1 fruit fly cellular context compared by ENCODE assay signal in genomic region chr3L:20405971-20406948, dm6.
TF ChIP-seq lines count a peak whose summit lies in the region.

No protein-coding gene starts in this region.

TF ChIP-seq in whole organism, embryonic, 481 proteins besides CTCF, POLR2A, EP300 and RAD21 (continued from another document):
- no peak for TF ChIP-seq Trl (optimal IDR thresholded peaks at IDR 0.05; lab: Kevin White, UChicago)
- TF ChIP-seq Trl (GFP tag; optimal IDR thresholded peaks at IDR 0.05; lab: Kevin White, UChicago), result no peak
- TF ChIP-seq CG3407 (GFP tag; optimal IDR thresholded peaks at IDR 0.05; lab: Kevin White, UChicago), result no peak
- TF ChIP-seq Ada2b (GFP tag; IDR thresholded peaks at IDR 0.05; lab: Robert Waterston, UW), result no peak
- no peak for TF ChIP-seq CG4730 (GFP tag; IDR thresholded peaks at IDR 0.05; lab: Robert Waterston, UW)
- TF ChIP-seq CG3065 (GFP tag; optimal IDR thresholded peaks at IDR 0.05; lab: Kevin White, UChicago), result no peak
- TF ChIP-seq CG1832 (GFP tag; optimal IDR thresholded peaks at IDR 0.05; lab: Kevin White, UChicago), result no peak
- peak; percentile 46 for TF ChIP-seq CG6765 (GFP tag; optimal IDR thresholded peaks at IDR 0.05; lab: Kevin White, UChicago)
- TF ChIP-seq gt (GFP tag; IDR thresholded peaks at IDR 0.05; lab: Robert Waterston, UW), result no peak
- TF ChIP-seq pros (GFP tag; optimal IDR thresholded peaks at IDR 0.05; lab: Kevin White, UChicago), result no peak
- TF ChIP-seq Antp (GFP tag; optimal IDR thresholded peaks at IDR 0.05; lab: Kevin White, UChicago), result no peak
- TF ChIP-seq Hr39 (optimal IDR thresholded peaks at IDR 0.05; lab: Kevin White, UChicago), result no peak
- TF ChIP-seq CG12299 (tag; optimal IDR thresholded peaks at IDR 0.05; lab: Kevin White, UChicago), result peak; percentile 34
- no peak for TF ChIP-seq CG16813 (GFP tag; IDR thresholded peaks at IDR 0.05; lab: Robert Waterston, UW; ENCODE audit: partially characterized antibody)
- TF ChIP-seq CG14965 (GFP tag; optimal IDR thresholded peaks at IDR 0.05; lab: Kevin White, UChicago; ENCODE audit: borderline replicate concordance), result no peak
- TF ChIP-seq CG8290 (GFP tag; optimal IDR thresholded peaks at IDR 0.05; lab: Kevin White, UChicago), result no peak
- peak in 1 of 2 experiments; percentile 34 for TF ChIP-seq CG8290 (tag; optimal IDR thresholded peaks at IDR 0.05; lab: Kevin White, UChicago)
- TF ChIP-seq ase (GFP tag; IDR thresholded peaks at IDR 0.05; lab: Robert Waterston, UW), result no peak
- no peak for TF ChIP-seq CG32532 (GFP tag; IDR thresholded peaks at IDR 0.05; lab: Robert Waterston, UW)
- no peak for TF ChIP-seq CG17328 (GFP tag; IDR thresholded peaks at IDR 0.05; lab: Robert Waterston, UW)
- TF ChIP-seq vvl (GFP tag; IDR thresholded peaks at IDR 0.05; lab: Robert Waterston, UW), result peak; percentile 47; the same call in 1 of the 2 replicates
- TF ChIP-seq lab (GFP tag; optimal IDR thresholded peaks at IDR 0.05; lab: Kevin White, UChicago), result peak; percentile 50
- peak; percentile 45 for TF ChIP-seq CG17385 (GFP tag; optimal IDR thresholded peaks at IDR 0.05; lab: Kevin White, UChicago)
- no peak for TF ChIP-seq sna (GFP tag; IDR thresholded peaks at IDR 0.05; lab: Robert Waterston, UW; ENCODE audit: partially characterized antibody)
- TF ChIP-seq CG34224 (GFP tag; IDR thresholded peaks at IDR 0.05; lab: Robert Waterston, UW; ENCODE audit: partially characterized antibody), result no peak
- no peak for TF ChIP-seq bbx (GFP tag; IDR thresholded peaks at IDR 0.05; lab: Robert Waterston, UW; ENCODE audit: partially characterized antibody)
- no peak for TF ChIP-seq Hand (GFP tag; optimal IDR thresholded peaks at IDR 0.05; lab: Kevin White, UChicago)
- peak; percentile 15 for TF ChIP-seq Dek (tag; optimal IDR thresholded peaks at IDR 0.05; lab: Kevin White, UChicago)
- no peak for TF ChIP-seq BtbVII (GFP tag; optimal IDR thresholded peaks at IDR 0.05; lab: Kevin White, UChicago)
- no peak for TF ChIP-seq CG3163 (GFP tag; optimal IDR thresholded peaks at IDR 0.05; lab: Kevin White, UChicago)
- TF ChIP-seq CG6683 (GFP tag; optimal IDR thresholded peaks at IDR 0.05; lab: Kevin White, UChicago), result no peak
- no peak for TF ChIP-seq Ptx1 (GFP tag; IDR thresholded peaks at IDR 0.05; lab: Robert Waterston, UW)
- peak; percentile 26; the same call in 1 of the 2 replicates for TF ChIP-seq E2f2 (GFP tag; IDR thresholded peaks at IDR 0.05; lab: Robert Waterston, UW)
- TF ChIP-seq CG4282 (GFP tag; optimal IDR thresholded peaks at IDR 0.05; lab: Kevin White, UChicago), result no peak
- TF ChIP-seq hth (optimal IDR thresholded peaks at IDR 0.05; lab: Kevin White, UChicago), result no peak
- peak; percentile 48 for TF ChIP-seq HmgZ (tag; optimal IDR thresholded peaks at IDR 0.05; lab: Kevin White, UChicago)
- TF ChIP-seq Oaz (GFP tag; IDR thresholded peaks at IDR 0.05; lab: Robert Waterston, UW), result no peak
- no peak for TF ChIP-seq CG7928 (GFP tag; optimal IDR thresholded peaks at IDR 0.05; lab: Kevin White, UChicago)
- no peak for TF ChIP-seq stwl (tag; optimal IDR thresholded peaks at IDR 0.05; lab: Kevin White, UChicago)
- TF ChIP-seq CG17612 (GFP tag; IDR thresholded peaks at IDR 0.05; lab: Robert Waterston, UW), result no peak
- no peak for TF ChIP-seq gfzf (GFP tag; optimal IDR thresholded peaks at IDR 0.05; lab: Kevin White, UChicago)
- TF ChIP-seq trem (tag; optimal IDR thresholded peaks at IDR 0.05; lab: Kevin White, UChicago), result no peak
- TF ChIP-seq CG32767 (GFP tag; IDR thresholded peaks at IDR 0.05; lab: Robert Waterston, UW), result no peak
- TF ChIP-seq aop (GFP tag; IDR thresholded peaks at IDR 0.05; lab: Robert Waterston, UW), result no peak
- no peak for TF ChIP-seq Six4 (GFP tag; optimal IDR thresholded peaks at IDR 0.05; lab: Kevin White, UChicago)
- peak; percentile 33 for TF ChIP-seq CG6254 (GFP tag; optimal IDR thresholded peaks at IDR 0.05; lab: Kevin White, UChicago)
- TF ChIP-seq MESR4 (GFP tag; optimal IDR thresholded peaks at IDR 0.05; lab: Kevin White, UChicago), result no peak
- no peak for TF ChIP-seq CG18262 (tag; optimal IDR thresholded peaks at IDR 0.05; lab: Kevin White, UChicago)
